Worm (Caenorhabditis elegans) whole organism, L4 larva: Measurements from ENCODE around the gene bus-18.

ENCODE experiments used
- F10B5.3 ChIP-seq: sonication (generic microtip); optimal IDR thresholded peaks from 2 replicates; lab custom pipeline; 2016; ENCODE audit warnings: mild to moderate bottlenecking, missing genetic modification characterization, missing compliant biosample characterization
- F37D6.2 ChIP-seq: sonication (generic microtip); optimal IDR thresholded peaks from 2 replicates; lab custom pipeline; 2016; ENCODE audit warnings: mild to moderate bottlenecking, missing genetic modification characterization, missing compliant biosample characterization
- R02D3.7 ChIP-seq: fragments of 150-350 bp; sonication (generic microtip); optimal IDR thresholded peaks from 3 replicates; lab custom pipeline; 2014; ENCODE audit warnings: missing biosample characterization, missing genetic modification characterization
- T20F7.1 ChIP-seq: fragments of 200-800 bp; sonication (Bioruptor generic); optimal IDR thresholded peaks from 2 replicates; lab custom pipeline; 2018; ENCODE audit warnings: mild to moderate bottlenecking, missing genetic modification characterization, missing compliant biosample characterization
- Y48G9A.11 ChIP-seq: fragments of 200-800 bp; sonication (Bioruptor generic); IDR thresholded peaks from 2 replicates; pipeline ENCODE4 v1.3.6; 2022; ENCODE audit warnings: missing genetic modification reagents, missing genetic modification characterization, missing compliant biosample characterization
- ceh-28 ChIP-seq: fragments of 150-350 bp; optimal IDR thresholded peaks from 2 replicates; lab custom pipeline; 2014; ENCODE audit warnings: missing biosample characterization, missing genetic modification reagents, missing genetic modification characterization
- ceh-62 ChIP-seq: sonication (generic microtip); optimal IDR thresholded peaks from 2 replicates; lab custom pipeline; 2017; ENCODE audit warnings: missing biosample characterization, missing genetic modification characterization
- daf-16 ChIP-seq, 3 experiments: sonication (generic microtip); optimal IDR thresholded peaks; 2 replicates each; lab custom pipeline; 2016 to 2017; ENCODE audit warnings: missing genetic modification characterization in 3 of 3, missing genetic modification reagents in 3 of 3, mild to moderate bottlenecking in 2 of 3, missing compliant biosample characterization in 2 of 3, missing biosample characterization in 1 of 3, moderate library complexity in 1 of 3
- dmd-6 ChIP-seq: fragments of 200-800 bp; sonication (Bioruptor generic); IDR thresholded peaks from 2 replicates; pipeline ENCODE4 v1.3.6; 2022; ENCODE audit warnings: missing genetic modification reagents, missing genetic modification characterization, missing compliant biosample characterization
- dve-1 ChIP-seq: sonication (generic microtip); optimal IDR thresholded peaks from 2 replicates; lab custom pipeline; 2017; ENCODE audit warnings: antibody characterized with exemption, mild to moderate bottlenecking, missing genetic modification characterization, missing compliant biosample characterization; ENCODE audit not compliant: insufficient read depth
- egl-27 ChIP-seq: sonication (generic microtip); optimal IDR thresholded peaks from 3 replicates; lab custom pipeline; 2017; ENCODE audit warnings: missing biosample characterization, missing genetic modification reagents, missing genetic modification characterization
- fkh-10 ChIP-seq: fragments of 150-350 bp; optimal IDR thresholded peaks from 2 replicates; lab custom pipeline; 2014; ENCODE audit warnings: missing biosample characterization, missing genetic modification reagents, missing genetic modification characterization
- fos-1 ChIP-seq: fragments of 150-350 bp; optimal IDR thresholded peaks from 2 replicates; lab custom pipeline; 2014; ENCODE audit warnings: missing biosample characterization, missing genetic modification characterization
- hlh-11 ChIP-seq: fragments of 200-800 bp; sonication (Bioruptor generic); optimal IDR thresholded peaks from 2 replicates; lab custom pipeline; 2018; ENCODE audit warnings: mild to moderate bottlenecking, missing genetic modification characterization, missing compliant biosample characterization
- hlh-30 ChIP-seq: sonication (generic microtip); optimal IDR thresholded peaks from 2 replicates; lab custom pipeline; 2017; ENCODE audit warnings: antibody characterized with exemption, mild to moderate bottlenecking, missing genetic modification characterization, missing compliant biosample characterization; ENCODE audit not compliant: insufficient read depth
- jun-1 ChIP-seq: fragments of 150-350 bp; optimal IDR thresholded peaks from 2 replicates; lab custom pipeline; 2014; ENCODE audit warnings: missing biosample characterization, missing genetic modification reagents, missing genetic modification characterization
- lin-15B ChIP-seq: fragments of 150-350 bp; sonication (generic microtip); optimal IDR thresholded peaks from 3 replicates; lab custom pipeline; 2014; ENCODE audit warnings: missing biosample characterization, missing genetic modification characterization
- lin-29 ChIP-seq: fragments of 200-800 bp; sonication (Bioruptor generic); IDR thresholded peaks from 2 replicates; pipeline ENCODE4 v1.3.6; 2022; ENCODE audit warnings: missing genetic modification reagents, missing genetic modification characterization, missing compliant biosample characterization
- lsy-2 ChIP-seq, 2 experiments: fragments of 150-350 bp in 1 of 2; sonication (generic microtip) in 1 of 2; optimal IDR thresholded peaks; 2 replicates each; lab custom pipeline; 2014 to 2017; ENCODE audit warnings: missing biosample characterization in 2 of 2, missing genetic modification characterization in 2 of 2
- madf-5 ChIP-seq, 2 experiments: fragments of 200-800 bp; sonication (Bioruptor generic); IDR thresholded peaks; 2 replicates each; pipeline ENCODE4 v1.3.6; 2022; ENCODE audit warnings: missing compliant biosample characterization in 2 of 2, missing genetic modification characterization in 2 of 2
- mdl-1 ChIP-seq, 2 experiments: fragments of 150-350 bp in 1 of 2; sonication (generic microtip) in 1 of 2; optimal IDR thresholded peaks; 2 replicates each; lab custom pipeline; 2014 to 2017; ENCODE audit warnings: missing biosample characterization in 2 of 2, missing genetic modification characterization in 2 of 2
- mdt-29 ChIP-seq: fragments of 200-800 bp; sonication (Bioruptor generic); IDR thresholded peaks from 2 replicates; pipeline ENCODE4 v1.3.6; 2022; ENCODE audit warnings: missing genetic modification reagents, missing genetic modification characterization, missing compliant biosample characterization
- mep-1 ChIP-seq: fragments of 150-350 bp; sonication (generic microtip); optimal IDR thresholded peaks from 3 replicates; lab custom pipeline; 2014; ENCODE audit warnings: missing biosample characterization, missing genetic modification characterization
- mes-2 ChIP-seq: sonication (generic microtip); optimal IDR thresholded peaks from 2 replicates; lab custom pipeline; 2016; ENCODE audit warnings: missing genotype, mild to moderate bottlenecking, missing genetic modification characterization, missing compliant biosample characterization; ENCODE audit not compliant: poor library complexity, severe bottlenecking
- mxl-3 ChIP-seq: fragments of 200-800 bp; sonication (Bioruptor generic); optimal IDR thresholded peaks from 2 replicates; lab custom pipeline; 2018; ENCODE audit warnings: mild to moderate bottlenecking, missing genetic modification characterization, missing compliant biosample characterization
- nhr-11 ChIP-seq: fragments of 150-350 bp; optimal IDR thresholded peaks from 2 replicates; lab custom pipeline; 2014; ENCODE audit warnings: missing biosample characterization, missing genetic modification characterization
- nhr-111 ChIP-seq: fragments of 200-800 bp; sonication (Bioruptor generic); optimal IDR thresholded peaks from 2 replicates; lab custom pipeline; 2018; ENCODE audit warnings: mild to moderate bottlenecking, missing genetic modification characterization, missing compliant biosample characterization
- nhr-28 ChIP-seq: fragments of 150-350 bp; optimal IDR thresholded peaks from 2 replicates; lab custom pipeline; 2014; ENCODE audit warnings: missing biosample characterization, missing genetic modification characterization
- nhr-42 ChIP-seq: fragments of 200-800 bp; sonication (Bioruptor generic); IDR thresholded peaks from 2 replicates; pipeline ENCODE4 v1.3.6; 2022; ENCODE audit warnings: missing genetic modification characterization, missing compliant biosample characterization
- nhr-48 ChIP-seq: sonication (generic microtip); optimal IDR thresholded peaks from 2 replicates; lab custom pipeline; 2016; ENCODE audit warnings: mild to moderate bottlenecking, missing genetic modification characterization, missing compliant biosample characterization
- pha-4 ChIP-seq, 2 experiments: fragments of 150-350 bp in 1 of 2; fragments of 200-800 bp in 1 of 2; sonication (Bioruptor generic) in 1 of 2; IDR thresholded peaks in 1 of 2; optimal IDR thresholded peaks in 1 of 2; 2 replicates each; pipeline versions ENCODE4 v1.3.6 to Lab custom; 2014 to 2022; ENCODE audit warnings: missing genetic modification characterization in 2 of 2, missing genetic modification reagents in 2 of 2, missing biosample characterization in 1 of 2, missing compliant biosample characterization in 1 of 2
- pqm-1 ChIP-seq: sonication (generic microtip); optimal IDR thresholded peaks from 2 replicates; lab custom pipeline; 2017; ENCODE audit warnings: missing biosample characterization, missing genetic modification characterization
- sdz-12 ChIP-seq: fragments of 200-800 bp; sonication (Bioruptor generic); optimal IDR thresholded peaks from 2 replicates; lab custom pipeline; 2018; ENCODE audit warnings: mild to moderate bottlenecking, missing genetic modification characterization, missing compliant biosample characterization
- set-16 ChIP-seq: fragments of 200-800 bp; sonication (Bioruptor generic); IDR thresholded peaks from 2 replicates; pipeline ENCODE4 v1.3.6; 2022; ENCODE audit warnings: missing genetic modification reagents, missing genetic modification characterization, missing compliant biosample characterization
- snpc-1.2 ChIP-seq: fragments of 200-800 bp; sonication (Bioruptor generic); IDR thresholded peaks from 2 replicates; pipeline ENCODE4 v1.3.6; 2022; ENCODE audit warnings: missing genetic modification reagents, missing genetic modification characterization, missing compliant biosample characterization
- spr-3 ChIP-seq: fragments of 200-800 bp; sonication (Bioruptor generic); optimal IDR thresholded peaks from 2 replicates; lab custom pipeline; 2018; ENCODE audit warnings: mild to moderate bottlenecking, missing genetic modification characterization, missing compliant biosample characterization
- tag-97 ChIP-seq: fragments of 200-800 bp; sonication (Bioruptor generic); IDR thresholded peaks from 2 replicates; pipeline ENCODE4 v1.3.6; 2022; ENCODE audit warnings: missing genetic modification characterization, missing compliant biosample characterization
- tra-1 ChIP-seq: fragments of 200-800 bp; sonication (Bioruptor generic); IDR thresholded peaks from 2 replicates; pipeline ENCODE4 v1.3.6; 2022; ENCODE audit warnings: missing genetic modification reagents, missing genetic modification characterization, missing compliant biosample characterization
- unc-62 ChIP-seq, 3 experiments: fragments of 150-350 bp in 1 of 3; sonication (generic microtip); optimal IDR thresholded peaks in 2 of 3; peaks in 1 of 3; 1 replicate in 1 of 3; 2 replicates in 2 of 3; lab custom pipeline; 2014 to 2017; ENCODE audit warnings: missing biosample characterization in 3 of 3, missing genetic modification characterization in 3 of 3, missing genetic modification reagents in 3 of 3, missing genotype in 1 of 3
- zip-2 ChIP-seq: fragments of 150-350 bp; optimal IDR thresholded peaks from 2 replicates; lab custom pipeline; 2014; ENCODE audit warnings: missing biosample characterization, missing genetic modification characterization
- ztf-7 ChIP-seq: fragments of 150-350 bp; optimal IDR thresholded peaks from 2 replicates; lab custom pipeline; 2014; ENCODE audit warnings: missing biosample characterization, missing genetic modification characterization

Gene bus-18

DNA sequence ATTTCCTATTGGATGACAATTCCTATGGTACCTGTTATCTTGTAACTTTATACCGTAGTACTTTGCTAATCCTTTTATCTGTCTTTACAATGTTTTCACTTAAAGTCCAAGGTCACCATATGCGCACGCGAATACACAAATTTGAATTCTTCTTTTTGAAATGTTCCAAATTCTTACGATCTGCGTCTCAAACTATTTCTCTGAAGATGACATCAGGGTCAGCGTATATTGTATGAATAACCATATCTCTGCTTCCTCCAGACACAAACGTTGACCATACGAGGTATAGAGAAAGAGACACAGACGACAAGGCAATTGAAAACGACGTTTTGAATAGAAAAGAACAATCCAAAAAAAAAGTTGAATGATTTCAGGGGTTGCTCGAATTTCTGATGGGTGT is 414 bp downstream of the bus-18 start:
- no peak for TF ChIP-seq lin-29 (GFP tag; lab: Robert Waterston, UW)
- no peak for TF ChIP-seq tag-97 (GFP tag; lab: Robert Waterston, UW)
- no peak for TF ChIP-seq hlh-30 (tag; lab: Kevin White, UChicago)
- TF ChIP-seq nhr-28 (tag; lab: Kevin White, UChicago) = peak; percentile 34
- TF ChIP-seq jun-1 (tag; lab: Kevin White, UChicago) = no peak
- no peak for TF ChIP-seq fos-1 (tag; lab: Kevin White, UChicago)
- TF ChIP-seq spr-3 (GFP tag; lab: Kevin White, UChicago) = no peak
- peak; percentile 57 for TF ChIP-seq dve-1 (tag; lab: Kevin White, UChicago)
- TF ChIP-seq unc-62 (GFP tag; optimal IDR thresholded peaks at IDR 0.05 in 1 of 2; lab: Kevin White, UChicago) = peak in 1 of 2 experiments; percentile 92
- TF ChIP-seq unc-62 (tag; optimal IDR thresholded peaks at IDR 0.05; lab: Kevin White, UChicago) = no peak
- TF ChIP-seq lsy-2 (tag; optimal IDR thresholded peaks at IDR 0.05; lab: Kevin White, UChicago) = peak in 1 of 2 experiments; percentile 17
- peak; percentile 5 for TF ChIP-seq hlh-11 (tag; lab: Kevin White, UChicago)
- TF ChIP-seq nhr-11 (tag; lab: Kevin White, UChicago) = no peak
- TF ChIP-seq ceh-62 = no peak

DNA sequence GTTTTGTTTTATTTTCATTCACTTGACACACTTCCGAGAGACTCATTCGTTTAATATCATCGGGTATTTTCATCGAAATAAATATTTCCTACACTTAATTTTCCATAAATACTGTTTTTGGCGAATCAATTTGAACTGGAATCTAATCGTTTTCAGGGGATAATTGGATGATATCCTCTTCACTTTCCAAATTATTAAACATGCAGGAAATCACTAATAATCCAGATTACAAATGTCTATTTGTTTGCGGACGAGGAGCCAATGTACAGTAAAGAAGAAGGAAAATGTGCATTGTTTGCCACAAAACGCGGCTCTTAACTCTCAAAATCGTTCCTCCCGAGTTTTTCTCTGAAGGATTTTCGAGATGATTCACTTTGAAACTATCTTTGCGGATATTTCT is 3.0 kb downstream of the bus-18 start, which contains the start of gene F55A11.6:
Gene F55A11.6, plus strand, starts transcription at position 301 of the 400 bp plus-strand sequence.
- TF ChIP-seq T20F7.1 (GFP tag; lab: Kevin White, UChicago) = no peak
- no peak for TF ChIP-seq mxl-3 (GFP tag; lab: Kevin White, UChicago)
- TF ChIP-seq fkh-10 (GFP tag; lab: Kevin White, UChicago) = no peak
- TF ChIP-seq nhr-111 (GFP tag; lab: Kevin White, UChicago) = no peak
- no peak for TF ChIP-seq nhr-11 (tag; lab: Kevin White, UChicago)
- no peak for TF ChIP-seq Y48G9A.11
- TF ChIP-seq zip-2 (tag; lab: Kevin White, UChicago) = no peak
- TF ChIP-seq snpc-1.2 (GFP tag; lab: Robert Waterston, UW) = no peak
- TF ChIP-seq lin-29 (GFP tag; lab: Robert Waterston, UW) = no peak
- TF ChIP-seq dve-1 (tag; lab: Kevin White, UChicago) = no peak
- no peak for TF ChIP-seq F37D6.2 (tag; lab: Kevin White, UChicago)
- no peak for TF ChIP-seq R02D3.7
- TF ChIP-seq madf-5 (GFP tag; IDR thresholded peaks at IDR 0.05; lab: Robert Waterston, UW) = no peak
- no peak for TF ChIP-seq ztf-7
- TF ChIP-seq pha-4 (GFP tag; IDR thresholded peaks at IDR 0.05; lab: Robert Waterston, UW) = no peak
- TF ChIP-seq pha-4 (tag; optimal IDR thresholded peaks at IDR 0.05; lab: Kevin White, UChicago) = no peak
- TF ChIP-seq lin-15B (tag; lab: Kevin White, UChicago) = no peak
- no peak for TF ChIP-seq egl-27 (tag; lab: Kevin White, UChicago)
- TF ChIP-seq sdz-12 (GFP tag; lab: Kevin White, UChicago) = no peak

DNA sequence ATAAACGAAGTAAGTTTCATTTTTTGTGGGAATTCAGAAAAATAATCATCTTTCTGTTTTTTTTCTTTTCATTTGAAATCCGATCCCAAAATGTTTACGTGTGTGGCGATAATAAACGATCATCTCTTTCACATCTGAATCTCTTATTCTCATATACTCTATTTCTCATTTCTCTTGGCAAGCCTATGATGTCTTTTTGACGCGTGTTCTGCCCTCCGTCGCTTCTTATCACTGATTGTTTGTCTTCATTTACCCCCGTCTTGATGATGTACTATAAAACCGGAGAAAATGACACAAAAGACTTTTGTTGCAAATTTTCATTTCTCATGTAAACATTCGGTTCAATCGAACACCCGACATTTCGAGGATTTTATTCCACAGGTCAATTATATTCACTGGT is 4.3 kb downstream of the bus-18 start:
- TF ChIP-seq F10B5.3 (tag; lab: Kevin White, UChicago) = no peak
- TF ChIP-seq mxl-3 (GFP tag; lab: Kevin White, UChicago) = peak; percentile 61
- peak; percentile 32 for TF ChIP-seq hlh-30 (tag; lab: Kevin White, UChicago)
- TF ChIP-seq mdl-1 (tag; optimal IDR thresholded peaks at IDR 0.05; lab: Kevin White, UChicago) = peak in 1 of 2 experiments; percentile 14
- TF ChIP-seq daf-16 (GFP tag; optimal IDR thresholded peaks at IDR 0.05; lab: Kevin White, UChicago) = peak in 1 of 2 experiments; percentile 71
- peak; percentile 77 for TF ChIP-seq daf-16 (tag; optimal IDR thresholded peaks at IDR 0.05; lab: Kevin White, UChicago)
- TF ChIP-seq jun-1 (tag; lab: Kevin White, UChicago) = no peak
- TF ChIP-seq nhr-42 (GFP tag; lab: Robert Waterston, UW) = no peak
- no peak for TF ChIP-seq mdt-29
- peak; percentile 75 for TF ChIP-seq dve-1 (tag; lab: Kevin White, UChicago)
- no peak for TF ChIP-seq set-16
- peak; percentile 33 for TF ChIP-seq mes-2 (tag; lab: Kevin White, UChicago)
- no peak for TF ChIP-seq ceh-28
- TF ChIP-seq pqm-1 = peak; percentile 72
- TF ChIP-seq lsy-2 (tag; optimal IDR thresholded peaks at IDR 0.05; lab: Kevin White, UChicago) = peak in 1 of 2 experiments; percentile 30
- TF ChIP-seq egl-27 (tag; lab: Kevin White, UChicago) = no peak
- peak; percentile 44 for TF ChIP-seq mep-1
- TF ChIP-seq dmd-6 (GFP tag; lab: Robert Waterston, UW) = peak; percentile 58
- TF ChIP-seq nhr-48 = no peak
- TF ChIP-seq nhr-11 (tag; lab: Kevin White, UChicago) = peak; percentile 14
- TF ChIP-seq tra-1 = 0 out of 2 replicates have a peak, but pooled peaks have one; percentile 31
- TF ChIP-seq nhr-28 (tag; lab: Kevin White, UChicago) = peak; percentile 71
- no peak for TF ChIP-seq F37D6.2 (tag; lab: Kevin White, UChicago)
- peak; percentile 66 for TF ChIP-seq hlh-11 (tag; lab: Kevin White, UChicago)
